Fruit fly (Drosophila melanogaster) whole organism, embryonic: ENCODE measurements around the gene gammaTub37C.

ENCODE experiments used
- Antp ChIP-seq: fragments of 200-800 bp; sonication (Bioruptor generic); optimal IDR thresholded peaks from 3 replicates; lab custom pipeline; 2016; ENCODE audit warnings: missing biosample characterization, missing genetic modification characterization
- BEAF-32 ChIP-seq: fragments of 200-800 bp; sonication (Bioruptor generic); optimal IDR thresholded peaks from 3 replicates; lab custom pipeline; 2017; ENCODE audit warnings: missing biosample characterization, missing genetic modification characterization, mild to moderate bottlenecking, moderate library complexity, missing genetic modification reagents
- Blimp-1 ChIP-seq: fragments of 200-800 bp; sonication (Bioruptor generic); optimal IDR thresholded peaks from 3 replicates; lab custom pipeline; 2018; ENCODE audit warnings: missing biosample characterization, missing genetic modification characterization, mild to moderate bottlenecking, moderate library complexity, missing genetic modification reagents
- C15 ChIP-seq: fragments of 200-800 bp; sonication (Bioruptor generic); IDR thresholded peaks from 3 replicates; pipeline ENCODE4 v1.3.6; 2022; ENCODE audit warnings: missing biosample characterization, missing genetic modification characterization
- CG11456 ChIP-seq: fragments of 200-800 bp; sonication (Bioruptor generic); IDR thresholded peaks from 3 replicates; pipeline ENCODE4 v1.3.6; 2022; ENCODE audit warnings: missing biosample characterization, missing genetic modification characterization
- CG13287 ChIP-seq: fragments of 200-800 bp; sonication (Bioruptor generic); IDR thresholded peaks from 2 replicates; pipeline ENCODE4 v1.3.6; 2022; ENCODE audit warnings: missing biosample characterization, missing genetic modification characterization; ENCODE audit not compliant: partially characterized antibody
- CG1529 ChIP-seq: fragments of 200-800 bp; sonication (Bioruptor generic); optimal IDR thresholded peaks from 3 replicates; lab custom pipeline; 2018; ENCODE audit warnings: missing biosample characterization, missing genetic modification characterization
- CG1647 ChIP-seq: fragments of 200-800 bp; sonication (Bioruptor generic); optimal IDR thresholded peaks from 3 replicates; lab custom pipeline; 2016; ENCODE audit warnings: missing biosample characterization, missing genetic modification characterization
- CG16863 ChIP-seq: fragments of 200-800 bp; sonication (Bioruptor generic); optimal IDR thresholded peaks from 3 replicates; lab custom pipeline; 2016; ENCODE audit warnings: missing biosample characterization, missing genetic modification characterization
- CG1832 ChIP-seq: fragments of 200-800 bp; sonication (Bioruptor generic); optimal IDR thresholded peaks from 2 replicates; lab custom pipeline; 2017; ENCODE audit warnings: missing biosample characterization, mild to moderate bottlenecking, missing genetic modification characterization, inconsistent platforms
- CG3163 ChIP-seq: fragments of 200-800 bp; sonication (Bioruptor generic); optimal IDR thresholded peaks from 3 replicates; lab custom pipeline; 2016; ENCODE audit warnings: missing biosample characterization, missing genetic modification characterization
- CG6254 ChIP-seq: fragments of 200-800 bp; sonication (Bioruptor generic); optimal IDR thresholded peaks from 3 replicates; lab custom pipeline; 2017; ENCODE audit warnings: mild to moderate bottlenecking, missing biosample characterization, missing genetic modification reagents, missing genetic modification characterization
- CG6272 ChIP-seq: fragments of 200-800 bp; sonication (Bioruptor generic); IDR thresholded peaks from 2 replicates; pipeline ENCODE4 v1.3.6; 2022; ENCODE audit warnings: missing biosample characterization, missing genetic modification characterization
- CG7556 ChIP-seq: fragments of 200-800 bp; sonication (Bioruptor generic); optimal IDR thresholded peaks from 2 replicates; lab custom pipeline; 2017; ENCODE audit warnings: missing biosample characterization, mild to moderate bottlenecking, missing genetic modification characterization
- CG8944 ChIP-seq: fragments of 200-800 bp; sonication (Bioruptor generic); optimal IDR thresholded peaks from 3 replicates; lab custom pipeline; 2016; ENCODE audit warnings: missing biosample characterization, missing genetic modification characterization
- CG9437 ChIP-seq: fragments of 200-800 bp; sonication (Bioruptor generic); optimal IDR thresholded peaks from 2 replicates; lab custom pipeline; 2018; ENCODE audit warnings: missing biosample characterization, mild to moderate bottlenecking, missing genetic modification characterization
- CHES-1-like ChIP-seq: fragments of 200-800 bp; sonication (Bioruptor generic); optimal IDR thresholded peaks from 2 replicates; lab custom pipeline; 2016; ENCODE audit warnings: missing biosample characterization, missing genetic modification characterization
- CkIIα-i1 ChIP-seq: fragments of 200-800 bp; sonication (Bioruptor generic); IDR thresholded peaks from 2 replicates; pipeline ENCODE4 v1.3.6; 2022; ENCODE audit warnings: missing biosample characterization, missing genetic modification characterization
- D ChIP-seq, 2 experiments: fragments of 200-800 bp in 1 of 2; fragments of >200 bp in 1 of 2; sonication (Bioruptor generic) in 1 of 2; optimal IDR thresholded peaks; 2 replicates in 1 of 2; 3 replicates in 1 of 2; lab custom pipeline; 2017; ENCODE audit warnings: mild to moderate bottlenecking in 1 of 2, missing biosample characterization in 1 of 2, missing genetic modification characterization in 1 of 2, missing genetic modification reagents in 1 of 2
- ERR ChIP-seq: fragments of 200-800 bp; sonication (Bioruptor generic); optimal IDR thresholded peaks from 2 replicates; lab custom pipeline; 2016; ENCODE audit warnings: missing biosample characterization, missing genetic modification characterization
- Hand ChIP-seq: fragments of 200-800 bp; sonication (Bioruptor generic); optimal IDR thresholded peaks from 2 replicates; lab custom pipeline; 2017; ENCODE audit warnings: mild to moderate bottlenecking, missing biosample characterization, missing genetic modification reagents, missing genetic modification characterization
- Hr39 ChIP-seq: fragments of >200 bp; optimal IDR thresholded peaks from 2 replicates; lab custom pipeline; 2017
- Hr51 ChIP-seq, 2 experiments: fragments of 200-800 bp; sonication (Bioruptor generic); optimal IDR thresholded peaks; 2 replicates in 1 of 2; 3 replicates in 1 of 2; lab custom pipeline; 2016 to 2018; ENCODE audit warnings: missing biosample characterization in 2 of 2, missing genetic modification characterization in 2 of 2, mild to moderate bottlenecking in 1 of 2, moderate library complexity in 1 of 2
- MESR4 ChIP-seq: fragments of 200-800 bp; sonication (Bioruptor generic); optimal IDR thresholded peaks from 2 replicates; lab custom pipeline; 2018; ENCODE audit warnings: missing biosample characterization, mild to moderate bottlenecking, missing genetic modification characterization, moderate library complexity
- Neu2 ChIP-seq: fragments of 200-800 bp; sonication (Bioruptor generic); optimal IDR thresholded peaks from 3 replicates; lab custom pipeline; 2016; ENCODE audit warnings: missing biosample characterization, missing genetic modification characterization, borderline replicate concordance
- Oli ChIP-seq: fragments of 200-800 bp; sonication (Bioruptor generic); optimal IDR thresholded peaks from 2 replicates; lab custom pipeline; 2018; ENCODE audit warnings: missing biosample characterization, mild to moderate bottlenecking, missing genetic modification characterization, moderate library complexity
- Optix ChIP-seq: fragments of 200-800 bp; sonication (Bioruptor generic); IDR thresholded peaks from 3 replicates; pipeline ENCODE4 v1.3.6; 2022; ENCODE audit warnings: missing biosample characterization, missing genetic modification characterization
- Sox102F ChIP-seq: fragments of 200-800 bp; sonication (Bioruptor generic); optimal IDR thresholded peaks from 2 replicates; lab custom pipeline; 2018; ENCODE audit warnings: missing biosample characterization, mild to moderate bottlenecking, missing genetic modification characterization, moderate library complexity
- Usf ChIP-seq: fragments of 200-800 bp; sonication (Bioruptor generic); optimal IDR thresholded peaks from 2 replicates; lab custom pipeline; 2017; ENCODE audit warnings: missing genotype, missing biosample characterization, missing genetic modification characterization
- bowl ChIP-seq: fragments of 200-800 bp; sonication (Bioruptor generic); IDR thresholded peaks from 2 replicates; pipeline ENCODE4 v1.3.6; 2022; ENCODE audit warnings: missing biosample characterization, missing genetic modification characterization
- cato ChIP-seq: fragments of 200-800 bp; sonication (Bioruptor generic); optimal IDR thresholded peaks from 2 replicates; lab custom pipeline; 2016; ENCODE audit warnings: missing biosample characterization, missing genetic modification characterization, borderline replicate concordance
- crp ChIP-seq, 2 experiments: fragments of 200-800 bp; sonication (Bioruptor generic); optimal IDR thresholded peaks; 2 replicates in 1 of 2; 3 replicates in 1 of 2; lab custom pipeline; 2017; ENCODE audit warnings: missing biosample characterization in 2 of 2, missing genetic modification characterization in 2 of 2, mild to moderate bottlenecking in 1 of 2, moderate library complexity in 1 of 2
- danr ChIP-seq: fragments of 200-800 bp; sonication (Bioruptor generic); IDR thresholded peaks from 2 replicates; pipeline ENCODE4 v1.3.6; 2022; ENCODE audit warnings: missing biosample characterization, missing genetic modification characterization
- ems ChIP-seq: fragments of 200-800 bp; sonication (Bioruptor generic); optimal IDR thresholded peaks from 3 replicates; lab custom pipeline; 2016; ENCODE audit warnings: missing biosample characterization, missing genetic modification characterization
- fd64A ChIP-seq: fragments of 200-800 bp; sonication (Bioruptor generic); optimal IDR thresholded peaks from 3 replicates; lab custom pipeline; 2018; ENCODE audit warnings: missing biosample characterization, mild to moderate bottlenecking, missing genetic modification characterization
- jigr1 ChIP-seq: fragments of 200-800 bp; sonication (Bioruptor generic); IDR thresholded peaks from 3 replicates; pipeline ENCODE4 v1.3.6; 2022; ENCODE audit warnings: missing biosample characterization, missing genetic modification characterization
- lab ChIP-seq: fragments of 200-800 bp; sonication (Bioruptor generic); optimal IDR thresholded peaks from 3 replicates; lab custom pipeline; 2017; ENCODE audit warnings: missing biosample characterization, missing genetic modification characterization, mild to moderate bottlenecking, moderate library complexity, missing genetic modification reagents
- mirr ChIP-seq: fragments of 200-800 bp; sonication (Bioruptor generic); optimal IDR thresholded peaks from 3 replicates; lab custom pipeline; 2018; ENCODE audit warnings: missing biosample characterization, mild to moderate bottlenecking, missing genetic modification characterization
- nom ChIP-seq: fragments of 200-800 bp; sonication (Bioruptor generic); optimal IDR thresholded peaks from 2 replicates; lab custom pipeline; 2017; ENCODE audit warnings: missing biosample characterization, missing genetic modification characterization, mild to moderate bottlenecking, moderate library complexity, missing genetic modification reagents
- odd ChIP-seq: fragments of 200-800 bp; sonication (Bioruptor generic); optimal IDR thresholded peaks from 2 replicates; lab custom pipeline; 2017; ENCODE audit warnings: missing biosample characterization, mild to moderate bottlenecking, missing genetic modification characterization
- pfk ChIP-seq: fragments of 200-800 bp; sonication (Bioruptor generic); optimal IDR thresholded peaks from 2 replicates; lab custom pipeline; 2018; ENCODE audit warnings: missing biosample characterization, mild to moderate bottlenecking, missing genetic modification characterization, moderate library complexity
- pum ChIP-seq: fragments of 200-800 bp; sonication (Bioruptor generic); optimal IDR thresholded peaks from 2 replicates; lab custom pipeline; 2016; ENCODE audit warnings: missing biosample characterization, missing genetic modification characterization
- ranshi ChIP-seq: fragments of 200-800 bp; sonication (Bioruptor generic); IDR thresholded peaks from 2 replicates; pipeline ENCODE4 v1.3.6; 2022; ENCODE audit warnings: missing biosample characterization, missing genetic modification characterization
- ro ChIP-seq: fragments of 200-800 bp; sonication (Bioruptor generic); IDR thresholded peaks from 2 replicates; pipeline ENCODE4 v1.3.6; 2022; ENCODE audit warnings: missing biosample characterization, missing genetic modification characterization
- slou ChIP-seq: fragments of 200-800 bp; sonication (Bioruptor generic); optimal IDR thresholded peaks from 3 replicates; lab custom pipeline; 2016; ENCODE audit warnings: missing biosample characterization, missing genetic modification characterization
- sna ChIP-seq: fragments of 200-800 bp; sonication (Bioruptor generic); IDR thresholded peaks from 2 replicates; pipeline ENCODE4 v1.3.6; 2022; ENCODE audit warnings: missing biosample characterization, missing genetic modification characterization; ENCODE audit not compliant: partially characterized antibody
- ttk ChIP-seq: fragments of 200-800 bp; sonication (Bioruptor generic); IDR thresholded peaks from 2 replicates; pipeline ENCODE4 v2.1.2; 2022; ENCODE audit warnings: missing biosample characterization, missing genetic modification characterization
- tx ChIP-seq: fragments of 200-800 bp; sonication (Bioruptor generic); optimal IDR thresholded peaks from 2 replicates; lab custom pipeline; 2016; ENCODE audit warnings: missing biosample characterization, missing genetic modification characterization
- zfh2 ChIP-seq: fragments of 200-800 bp; sonication (Bioruptor generic); optimal IDR thresholded peaks from 2 replicates; lab custom pipeline; 2016; ENCODE audit warnings: missing biosample characterization, missing genetic modification characterization

The gammaTub37C gene

DNA sequence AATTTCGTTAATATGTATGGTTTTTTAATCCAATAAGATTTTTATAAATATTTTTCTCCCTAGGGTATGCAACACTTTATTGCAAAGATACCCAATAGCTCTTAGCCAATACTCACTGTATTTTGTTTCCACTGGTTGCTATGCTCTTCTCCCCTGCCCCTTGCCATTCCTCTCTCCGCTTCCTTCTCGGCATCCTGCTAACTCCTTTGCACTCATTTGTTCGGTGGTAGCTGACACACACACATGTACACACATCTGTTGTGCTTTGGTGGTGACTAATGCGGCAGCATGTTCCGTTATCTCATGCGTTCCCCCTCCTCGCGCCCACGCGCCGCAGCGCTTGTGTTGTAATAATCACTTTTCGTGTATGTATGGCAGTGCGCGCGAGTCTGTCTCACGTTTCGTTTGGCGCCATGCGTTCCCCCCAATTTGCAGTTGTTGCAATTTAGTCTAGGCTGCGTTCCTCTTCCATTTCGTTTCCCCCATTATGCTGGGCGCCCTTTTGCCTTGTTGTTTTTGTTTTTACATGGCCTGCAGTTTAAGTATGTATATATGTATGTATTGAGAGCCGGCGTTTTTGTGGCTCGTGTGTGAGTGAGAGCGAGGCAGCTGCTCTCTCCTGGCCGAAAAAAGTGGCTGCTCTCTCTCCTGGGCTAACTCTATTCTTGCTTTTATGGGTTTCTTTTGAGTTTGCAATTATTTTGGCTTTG, 50.6 kb downstream of the gammaTub37C start, which contains the start of gene Polr1D (continued):
- no peak for TF ChIP-seq pum (GFP tag; lab: Kevin White, UChicago)
- TF ChIP-seq BEAF-32 (GFP tag; lab: Kevin White, UChicago), result no peak
- no peak for TF ChIP-seq CkIIα-i1
- no peak for TF ChIP-seq tx (GFP tag; lab: Kevin White, UChicago)
- peak; percentile 41 for TF ChIP-seq CG1832 (GFP tag; lab: Kevin White, UChicago)
- no peak for TF ChIP-seq danr (GFP tag; lab: Robert Waterston, UW)
- TF ChIP-seq Sox102F (GFP tag; lab: Kevin White, UChicago), result no peak
- no peak for TF ChIP-seq CG1529 (GFP tag; lab: Kevin White, UChicago)
- no peak for TF ChIP-seq Antp (GFP tag; lab: Kevin White, UChicago)
- TF ChIP-seq CG16863, result no peak
- TF ChIP-seq Blimp-1 (GFP tag; lab: Kevin White, UChicago), result no peak
- TF ChIP-seq ro (GFP tag; lab: Robert Waterston, UW), result no peak
- no peak for TF ChIP-seq slou (GFP tag; lab: Kevin White, UChicago)
- TF ChIP-seq CG7556 (GFP tag; lab: Kevin White, UChicago), result peak; percentile 28
- no peak for TF ChIP-seq crp (GFP tag; optimal IDR thresholded peaks at IDR 0.05; lab: Kevin White, UChicago)
- TF ChIP-seq C15 (GFP tag; lab: Robert Waterston, UW), result no peak
- no peak for TF ChIP-seq CG6272 (GFP tag; lab: Robert Waterston, UW)
- TF ChIP-seq D (optimal IDR thresholded peaks at IDR 0.05; lab: Kevin White, UChicago), result peak; percentile 91
- no peak for TF ChIP-seq D (GFP tag; optimal IDR thresholded peaks at IDR 0.05; lab: Kevin White, UChicago)
- no peak for TF ChIP-seq fd64A (GFP tag; lab: Kevin White, UChicago)
- no peak for TF ChIP-seq CG8944 (GFP tag; lab: Kevin White, UChicago)
- no peak for TF ChIP-seq Usf (GFP tag; lab: Kevin White, UChicago)
- TF ChIP-seq ranshi (GFP tag; lab: Robert Waterston, UW), result no peak
- peak; percentile 28 for TF ChIP-seq lab (GFP tag; lab: Kevin White, UChicago)
- TF ChIP-seq Hr51 (GFP tag; optimal IDR thresholded peaks at IDR 0.05; lab: Kevin White, UChicago), result no peak
- TF ChIP-seq MESR4, result no peak
- no peak for TF ChIP-seq Optix (GFP tag; lab: Robert Waterston, UW)
- TF ChIP-seq pfk (GFP tag; lab: Kevin White, UChicago), result peak; percentile 100
- TF ChIP-seq zfh2 (GFP tag; lab: Kevin White, UChicago), result no peak
- no peak; the same call in 1 of the 2 replicates for TF ChIP-seq bowl (GFP tag; lab: Robert Waterston, UW)
- no peak for TF ChIP-seq ERR (GFP tag; lab: Kevin White, UChicago)
- no peak for TF ChIP-seq Hand (GFP tag; lab: Kevin White, UChicago)
- no peak for TF ChIP-seq Neu2 (GFP tag; lab: Kevin White, UChicago)
- no peak for TF ChIP-seq CG11456
- TF ChIP-seq jigr1 (GFP tag; lab: Robert Waterston, UW), result no peak
- no peak for TF ChIP-seq Hr39 (lab: Kevin White, UChicago)
- TF ChIP-seq CG9437 (GFP tag; lab: Kevin White, UChicago), result no peak
- peak; percentile 12 for TF ChIP-seq nom (GFP tag; lab: Kevin White, UChicago)
- TF ChIP-seq CG3163 (GFP tag; lab: Kevin White, UChicago), result no peak
- TF ChIP-seq CG6254, result no peak
- no peak for TF ChIP-seq odd (GFP tag; lab: Kevin White, UChicago)
- TF ChIP-seq CG13287, result peak; percentile 43
- TF ChIP-seq CG1647 (GFP tag; lab: Kevin White, UChicago), result no peak
- no peak for TF ChIP-seq Oli (tag; lab: Kevin White, UChicago)
- TF ChIP-seq sna (GFP tag; lab: Robert Waterston, UW), result no peak
- no peak for TF ChIP-seq ttk (GFP tag; lab: Robert Waterston, UW)
- TF ChIP-seq cato (GFP tag; lab: Kevin White, UChicago), result no peak
- no peak for TF ChIP-seq CHES-1-like (GFP tag; lab: Kevin White, UChicago)
- no peak for TF ChIP-seq ems (GFP tag; lab: Kevin White, UChicago)
- peak; percentile 76 for TF ChIP-seq mirr (GFP tag; lab: Kevin White, UChicago)
